Worm (Caenorhabditis elegans): ENCODE data around the gene otub-1.

- TF ChIP-seq dmd-4 (tag; optimal IDR thresholded peaks at IDR 0.05; ENCODE audit: borderline replicate concordance): no peak
- no peak for TF ChIP-seq nhr-11 (tag; optimal IDR thresholded peaks at IDR 0.05)
- TF ChIP-seq nhr-232 (tag; optimal IDR thresholded peaks at IDR 0.05): no peak
- no peak for TF ChIP-seq npax-4 (tag; optimal IDR thresholded peaks at IDR 0.05)
- TF ChIP-seq sox-4 (tag; optimal IDR thresholded peaks at IDR 0.05): no peak
- TF ChIP-seq ceh-9 (tag; optimal IDR thresholded peaks at IDR 0.05): no peak
- no peak for TF ChIP-seq elt-2 (tag; optimal IDR thresholded peaks at IDR 0.05)
- no peak for TF ChIP-seq pha-4 (tag; optimal IDR thresholded peaks at IDR 0.05)
- TF ChIP-seq ttx-3 (tag; optimal IDR thresholded peaks at IDR 0.05): no peak
- no peak for TF ChIP-seq lim-6 (tag; optimal IDR thresholded peaks at IDR 0.05)
- TF ChIP-seq syd-9 (tag; optimal IDR thresholded peaks at IDR 0.05): no peak
- no peak for TF ChIP-seq rnt-1 (tag; optimal IDR thresholded peaks at IDR 0.05)
Measured at ce11 chrV:15087207-15087706, 21.2 kb downstream of the otub-1 start, which contains the start of the genes C01G10.15 and C01G10.6.
